Worm (Caenorhabditis elegans) whole organism, L4 larva: ENCODE measurements around the gene abhd-12.

Experiments
- F37D6.2 ChIP-seq: sonication (generic microtip); optimal IDR thresholded peaks from 2 replicates; lab custom pipeline; 2016; ENCODE audit warnings: mild to moderate bottlenecking, missing genetic modification characterization, missing compliant biosample characterization
- F44E2.7 ChIP-seq: fragments of 200-800 bp; sonication (Bioruptor generic); IDR thresholded peaks from 2 replicates; pipeline ENCODE4 v2.1.2; 2022; ENCODE audit warnings: missing genetic modification characterization, missing compliant biosample characterization
- R02D3.7 ChIP-seq: fragments of 150-350 bp; sonication (generic microtip); optimal IDR thresholded peaks from 3 replicates; lab custom pipeline; 2014; ENCODE audit warnings: missing biosample characterization, missing genetic modification characterization
- Y5F2A.4 ChIP-seq: fragments of 200-800 bp; sonication (Bioruptor generic); optimal IDR thresholded peaks from 2 replicates; lab custom pipeline; 2018; ENCODE audit warnings: mild to moderate bottlenecking, missing genetic modification characterization, missing compliant biosample characterization
- Y75B8A.6 ChIP-seq: fragments of 200-800 bp; sonication (Bioruptor generic); IDR thresholded peaks from 2 replicates; pipeline ENCODE4 v1.3.6; 2022; ENCODE audit warnings: missing genetic modification reagents, missing genetic modification characterization, missing compliant biosample characterization
- ZK337.2 ChIP-seq: fragments of 200-800 bp; sonication (Bioruptor generic); IDR thresholded peaks from 2 replicates; pipeline ENCODE4 v1.3.6; 2022; ENCODE audit warnings: missing genetic modification reagents, missing genetic modification characterization, missing compliant biosample characterization
- aha-1 ChIP-seq: fragments of 150-350 bp; peaks from one replicate; lab custom pipeline; 2014; ENCODE audit warnings: missing biosample characterization, missing genetic modification characterization
- arid-1 ChIP-seq: fragments of 200-800 bp; sonication (Bioruptor generic); conservative IDR thresholded peaks from 2 replicates; pipeline ENCODE4 v1.3.6; 2022; ENCODE audit warnings: missing genetic modification reagents, missing genetic modification characterization, missing compliant biosample characterization
- attf-4 ChIP-seq: sonication (generic microtip); optimal IDR thresholded peaks from 3 replicates; lab custom pipeline; 2017; ENCODE audit warnings: missing biosample characterization, missing genetic modification characterization
- ceh-32 ChIP-seq: sonication (generic microtip); optimal IDR thresholded peaks from 2 replicates; lab custom pipeline; 2016; ENCODE audit warnings: mild to moderate bottlenecking, missing genetic modification characterization, missing compliant biosample characterization; ENCODE audit not compliant: poor library complexity
- ceh-62 ChIP-seq: sonication (generic microtip); optimal IDR thresholded peaks from 2 replicates; lab custom pipeline; 2017; ENCODE audit warnings: missing biosample characterization, missing genetic modification characterization
- ces-1 ChIP-seq: fragments of 150-350 bp; sonication (generic microtip); optimal IDR thresholded peaks from 4 replicates; lab custom pipeline; 2014; ENCODE audit warnings: missing biosample characterization, missing genetic modification reagents, missing genetic modification characterization
- cey-2 ChIP-seq: sonication (generic microtip); optimal IDR thresholded peaks from 3 replicates; lab custom pipeline; 2017; ENCODE audit warnings: missing genetic modification characterization, mild to moderate bottlenecking, missing compliant biosample characterization, antibody characterized with exemption, borderline replicate concordance; ENCODE audit not compliant: insufficient read depth
- ctbp-1 ChIP-seq: fragments of 200-800 bp; sonication (Bioruptor generic); IDR thresholded peaks from 2 replicates; pipeline ENCODE4 v1.3.6; 2022; ENCODE audit warnings: missing genetic modification reagents, missing genetic modification characterization, missing compliant biosample characterization
- daf-19 ChIP-seq: fragments of 200-800 bp; sonication (Bioruptor generic); conservative IDR thresholded peaks from 2 replicates; pipeline ENCODE4 v1.3.6; 2022; ENCODE audit warnings: missing genetic modification characterization, missing compliant biosample characterization
- dmd-6 ChIP-seq: fragments of 200-800 bp; sonication (Bioruptor generic); IDR thresholded peaks from 2 replicates; pipeline ENCODE4 v1.3.6; 2022; ENCODE audit warnings: missing genetic modification reagents, missing genetic modification characterization, missing compliant biosample characterization
- dpl-1 ChIP-seq: fragments of 150-350 bp; optimal IDR thresholded peaks from 2 replicates; lab custom pipeline; 2014; ENCODE audit warnings: missing biosample characterization, missing genetic modification reagents, missing genetic modification characterization
- duxl-1 ChIP-seq: sonication (generic microtip); optimal IDR thresholded peaks from 2 replicates; lab custom pipeline; 2016; ENCODE audit warnings: mild to moderate bottlenecking, missing genetic modification characterization, moderate library complexity, missing compliant biosample characterization; ENCODE audit not compliant: poor library complexity
- hif-1 ChIP-seq, 2 experiments: sonication (generic microtip); optimal IDR thresholded peaks; 2 replicates each; lab custom pipeline; 2016 to 2017; ENCODE audit warnings: missing compliant biosample characterization in 2 of 2, missing genetic modification characterization in 2 of 2, missing genetic modification reagents in 2 of 2, missing genotype in 2 of 2, mild to moderate bottlenecking in 1 of 2
- hlh-11 ChIP-seq: fragments of 200-800 bp; sonication (Bioruptor generic); optimal IDR thresholded peaks from 2 replicates; lab custom pipeline; 2018; ENCODE audit warnings: mild to moderate bottlenecking, missing genetic modification characterization, missing compliant biosample characterization
- hlh-30 ChIP-seq: sonication (generic microtip); optimal IDR thresholded peaks from 2 replicates; lab custom pipeline; 2017; ENCODE audit warnings: antibody characterized with exemption, mild to moderate bottlenecking, missing genetic modification characterization, missing compliant biosample characterization; ENCODE audit not compliant: insufficient read depth
- lin-1 ChIP-seq: fragments of 200-800 bp; sonication (Bioruptor generic); IDR thresholded peaks from 2 replicates; pipeline ENCODE4 v1.3.6; 2022; ENCODE audit warnings: missing genetic modification reagents, missing genetic modification characterization, missing compliant biosample characterization
- lin-15B ChIP-seq: fragments of 150-350 bp; sonication (generic microtip); optimal IDR thresholded peaks from 3 replicates; lab custom pipeline; 2014; ENCODE audit warnings: missing biosample characterization, missing genetic modification characterization
- lin-29 ChIP-seq: fragments of 200-800 bp; sonication (Bioruptor generic); IDR thresholded peaks from 2 replicates; pipeline ENCODE4 v1.3.6; 2022; ENCODE audit warnings: missing genetic modification reagents, missing genetic modification characterization, missing compliant biosample characterization
- lin-38 ChIP-seq: fragments of 200-800 bp; sonication (Bioruptor generic); IDR thresholded peaks from 2 replicates; pipeline ENCODE4 v1.3.6; 2022; ENCODE audit warnings: missing genetic modification reagents, missing genetic modification characterization, missing compliant biosample characterization
- lir-3 ChIP-seq: sonication (generic microtip); optimal IDR thresholded peaks from 2 replicates; lab custom pipeline; 2016; ENCODE audit warnings: mild to moderate bottlenecking, missing genetic modification characterization, missing compliant biosample characterization
- lsy-2 ChIP-seq, 2 experiments: fragments of 150-350 bp in 1 of 2; sonication (generic microtip) in 1 of 2; optimal IDR thresholded peaks; 2 replicates each; lab custom pipeline; 2014 to 2017; ENCODE audit warnings: missing biosample characterization in 2 of 2, missing genetic modification characterization in 2 of 2
- mdl-1 ChIP-seq, 2 experiments: fragments of 150-350 bp in 1 of 2; sonication (generic microtip) in 1 of 2; optimal IDR thresholded peaks; 2 replicates each; lab custom pipeline; 2014 to 2017; ENCODE audit warnings: missing biosample characterization in 2 of 2, missing genetic modification characterization in 2 of 2
- mep-1 ChIP-seq: fragments of 150-350 bp; sonication (generic microtip); optimal IDR thresholded peaks from 3 replicates; lab custom pipeline; 2014; ENCODE audit warnings: missing biosample characterization, missing genetic modification characterization
- mes-2 ChIP-seq: sonication (generic microtip); optimal IDR thresholded peaks from 2 replicates; lab custom pipeline; 2016; ENCODE audit warnings: missing genotype, mild to moderate bottlenecking, missing genetic modification characterization, missing compliant biosample characterization; ENCODE audit not compliant: poor library complexity, severe bottlenecking
- mxl-3 ChIP-seq: fragments of 200-800 bp; sonication (Bioruptor generic); optimal IDR thresholded peaks from 2 replicates; lab custom pipeline; 2018; ENCODE audit warnings: mild to moderate bottlenecking, missing genetic modification characterization, missing compliant biosample characterization
- nhr-10 ChIP-seq: fragments of 150-350 bp; optimal IDR thresholded peaks from 2 replicates; lab custom pipeline; 2014; ENCODE audit warnings: missing biosample characterization, missing genetic modification characterization
- nhr-11 ChIP-seq: fragments of 150-350 bp; optimal IDR thresholded peaks from 2 replicates; lab custom pipeline; 2014; ENCODE audit warnings: missing biosample characterization, missing genetic modification characterization
- nhr-25 ChIP-seq: sonication (generic microtip); optimal IDR thresholded peaks from 2 replicates; lab custom pipeline; 2017; ENCODE audit warnings: missing genetic modification characterization, mild to moderate bottlenecking, missing compliant biosample characterization, antibody characterized with exemption, moderate library complexity, borderline replicate concordance; ENCODE audit not compliant: insufficient read depth
- nhr-28 ChIP-seq: fragments of 150-350 bp; optimal IDR thresholded peaks from 2 replicates; lab custom pipeline; 2014; ENCODE audit warnings: missing biosample characterization, missing genetic modification characterization
- nhr-48 ChIP-seq: sonication (generic microtip); optimal IDR thresholded peaks from 2 replicates; lab custom pipeline; 2016; ENCODE audit warnings: mild to moderate bottlenecking, missing genetic modification characterization, missing compliant biosample characterization
- nhr-76 ChIP-seq: fragments of 150-350 bp; optimal IDR thresholded peaks from 2 replicates; lab custom pipeline; 2014; ENCODE audit warnings: missing biosample characterization, missing genetic modification characterization
- rbr-2 ChIP-seq: sonication (generic microtip); optimal IDR thresholded peaks from 2 replicates; lab custom pipeline; 2016; ENCODE audit warnings: missing genotype, missing genetic modification characterization, missing compliant biosample characterization
- tag-97 ChIP-seq: fragments of 200-800 bp; sonication (Bioruptor generic); IDR thresholded peaks from 2 replicates; pipeline ENCODE4 v1.3.6; 2022; ENCODE audit warnings: missing genetic modification characterization, missing compliant biosample characterization
- unc-62 ChIP-seq, 3 experiments: fragments of 150-350 bp in 1 of 3; sonication (generic microtip); optimal IDR thresholded peaks in 2 of 3; peaks in 1 of 3; 1 replicate in 1 of 3; 2 replicates in 2 of 3; lab custom pipeline; 2014 to 2017; ENCODE audit warnings: missing biosample characterization in 3 of 3, missing genetic modification characterization in 3 of 3, missing genetic modification reagents in 3 of 3, missing genotype in 1 of 3
- zip-2 ChIP-seq: fragments of 150-350 bp; optimal IDR thresholded peaks from 2 replicates; lab custom pipeline; 2014; ENCODE audit warnings: missing biosample characterization, missing genetic modification characterization
- ztf-7 ChIP-seq: fragments of 150-350 bp; optimal IDR thresholded peaks from 2 replicates; lab custom pipeline; 2014; ENCODE audit warnings: missing biosample characterization, missing genetic modification characterization

Gene abhd-12

DNA sequence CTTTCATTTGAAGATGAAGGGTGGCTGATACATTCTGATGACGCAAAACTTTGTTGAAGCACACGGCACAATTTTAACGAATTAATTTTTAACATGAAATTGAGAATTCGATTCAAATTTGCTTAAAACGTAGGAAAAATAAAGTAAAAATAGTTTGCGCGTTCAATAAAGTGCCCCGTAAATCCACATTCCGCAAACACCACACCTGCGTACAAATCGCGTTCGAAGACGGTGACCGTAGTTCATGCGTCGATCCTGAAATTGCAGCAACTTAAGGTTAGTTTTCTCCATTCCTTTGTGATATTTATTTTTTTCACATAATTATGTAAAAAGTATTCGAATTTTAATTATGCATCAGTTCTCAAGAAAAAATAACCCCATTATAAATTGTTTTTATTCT, 41.1 kb downstream of the abhd-12 start, which contains the start of gene F43H9.3:
Gene F43H9.3 (minus strand): TSS at position 189 of the 400 bp plus-strand sequence.
- TF ChIP-seq nhr-76 (tag; lab: Kevin White, UChicago) (no peak), arid-1 (GFP tag; lab: Robert Waterston, UW) (no peak), aha-1 (peak; percentile 56), lin-38 (GFP tag; lab: Robert Waterston, UW) (peak; percentile 31; the same call in 1 of the 2 replicates), R02D3.7 (tag; lab: Kevin White, UChicago) (peak; percentile 83), cey-2 (no peak), ceh-32 (tag; lab: Kevin White, UChicago) (no peak), zip-2 (tag; lab: Kevin White, UChicago) (no peak), duxl-1 (tag; lab: Kevin White, UChicago) (no peak), dpl-1 (GFP tag; lab: Kevin White, UChicago) (peak; percentile 38), unc-62 (GFP tag; optimal IDR thresholded peaks at IDR 0.05 in 1 of 2; lab: Kevin White, UChicago) (peak in 1 of 2 experiments; percentile 46), unc-62 (tag; optimal IDR thresholded peaks at IDR 0.05; lab: Kevin White, UChicago) (no peak), lsy-2 (tag; optimal IDR thresholded peaks at IDR 0.05; lab: Kevin White, UChicago) (peak in 1 of 2 experiments; percentile 87), mes-2 (peak; percentile 5)

DNA sequence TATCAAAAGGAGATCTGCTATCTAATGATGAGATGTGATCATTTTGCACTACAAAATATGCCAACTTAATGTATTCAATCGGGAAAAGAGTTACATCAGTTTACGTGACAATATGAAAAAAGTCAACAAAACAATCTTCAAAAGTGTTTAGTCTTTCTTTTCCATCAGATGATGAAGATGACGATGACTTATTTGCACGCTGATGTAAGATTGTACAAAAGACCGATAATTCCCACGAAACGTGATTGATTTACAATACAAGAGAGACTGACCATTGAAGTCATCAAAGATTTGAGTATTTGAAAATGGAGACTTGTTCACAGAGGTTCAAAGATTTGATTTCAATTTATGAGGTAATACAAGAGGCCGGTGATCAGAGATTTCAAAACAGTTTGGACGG, 41.6 kb downstream of the abhd-12 start:
- peak; percentile 23 for TF ChIP-seq hlh-30 (tag; lab: Kevin White, UChicago)
- TF ChIP-seq nhr-11 (tag; lab: Kevin White, UChicago), result no peak
- TF ChIP-seq hif-1 (tag; optimal IDR thresholded peaks at IDR 0.05; lab: Kevin White, UChicago), result peak in 1 of 2 experiments; percentile 43
- TF ChIP-seq nhr-28, result peak; percentile 64
- peak; percentile 83 for TF ChIP-seq ztf-7 (tag; lab: Kevin White, UChicago)
- TF ChIP-seq rbr-2 (tag; lab: Kevin White, UChicago), result no peak
- no peak for TF ChIP-seq attf-4 (tag; lab: Kevin White, UChicago)

DNA sequence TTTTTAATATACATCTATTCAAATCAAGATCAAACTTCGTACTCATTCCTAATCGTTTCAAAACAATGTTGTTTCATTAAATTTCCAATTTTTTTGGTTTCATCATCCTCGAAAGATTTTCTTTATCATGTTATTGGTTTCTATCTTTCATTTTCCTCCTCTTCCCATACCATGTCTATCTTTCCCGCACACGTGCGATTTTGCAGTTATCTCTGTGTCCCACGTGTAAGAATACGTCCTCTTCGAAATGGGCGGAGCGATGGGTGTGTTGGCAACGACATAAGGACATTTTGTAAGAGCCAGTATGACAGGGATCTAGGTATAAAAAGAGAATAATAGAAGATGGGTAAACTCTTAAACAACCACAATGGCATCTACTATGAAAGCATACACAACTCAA, 42.7 kb downstream of the abhd-12 start, which contains the start of gene F43H9.4:
Gene F43H9.4 (plus strand): TSS at position 366 of the 400 bp plus-strand sequence.
- peak; percentile 73 for TF ChIP-seq nhr-48
- TF ChIP-seq Y5F2A.4, result no peak
- TF ChIP-seq lir-3 (tag; lab: Kevin White, UChicago), result no peak
- TF ChIP-seq hlh-30 (tag; lab: Kevin White, UChicago), result peak; percentile 55
- peak; percentile 9 for TF ChIP-seq mep-1
- peak; percentile 79 to 89 for TF ChIP-seq mdl-1 (tag; optimal IDR thresholded peaks at IDR 0.05; lab: Kevin White, UChicago)
- peak; percentile 86 for TF ChIP-seq cey-2
- peak; percentile 99 for TF ChIP-seq mxl-3 (GFP tag; lab: Kevin White, UChicago)
- peak; percentile 51 for TF ChIP-seq hlh-11 (tag; lab: Kevin White, UChicago)
- peak; percentile 76 for TF ChIP-seq dmd-6 (GFP tag; lab: Robert Waterston, UW)
- peak; percentile 71 for TF ChIP-seq aha-1
- no peak for TF ChIP-seq daf-19 (GFP tag; lab: Robert Waterston, UW)
- peak; percentile 75 for TF ChIP-seq nhr-28
- no peak for TF ChIP-seq F37D6.2 (tag; lab: Kevin White, UChicago)
- TF ChIP-seq unc-62 (GFP tag; optimal IDR thresholded peaks at IDR 0.05 in 1 of 2; lab: Kevin White, UChicago), result peak in 1 of 2 experiments; percentile 99
- no peak for TF ChIP-seq unc-62 (tag; optimal IDR thresholded peaks at IDR 0.05; lab: Kevin White, UChicago)

DNA sequence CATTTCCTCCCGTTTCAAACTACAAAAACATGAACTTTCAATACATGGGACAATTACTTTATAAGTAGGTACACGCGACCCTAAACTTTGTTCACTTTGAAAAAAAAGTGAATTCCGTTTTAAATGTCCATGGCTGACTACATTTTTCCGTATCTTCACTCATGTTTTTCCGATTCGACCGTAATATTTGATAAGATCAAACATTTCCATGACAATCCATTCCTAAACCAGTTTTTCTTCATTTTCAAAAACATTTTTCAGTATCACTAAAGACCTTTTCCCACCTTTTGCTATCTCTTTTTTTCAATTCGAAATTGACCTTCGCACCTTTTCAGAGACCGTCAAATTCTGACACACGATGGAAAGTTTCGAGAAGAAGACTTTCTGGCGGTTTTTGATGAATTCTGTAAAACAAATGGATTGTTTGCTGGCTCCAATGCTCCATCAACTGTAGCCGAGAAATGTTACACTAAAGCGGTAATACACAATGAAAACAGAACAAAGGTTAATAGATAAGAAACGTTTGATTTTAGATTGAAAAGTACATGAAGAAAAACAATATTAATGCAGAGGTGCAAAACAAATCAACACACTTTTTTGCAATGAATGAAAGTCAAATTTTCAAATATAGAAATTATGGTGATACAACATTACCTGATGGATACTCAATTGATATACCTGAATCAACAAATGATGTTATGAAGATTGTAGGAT, 43.9 kb downstream of the abhd-12 start:
- TF ChIP-seq F44E2.7 (GFP tag; lab: Robert Waterston, UW) (no peak), arid-1 (GFP tag; lab: Robert Waterston, UW) (no peak), mxl-3 (GFP tag; lab: Kevin White, UChicago) (no peak), nhr-48 (peak; percentile 18), ces-1 (no peak), zip-2 (tag; lab: Kevin White, UChicago) (no peak), ceh-62 (tag; lab: Kevin White, UChicago) (no peak), tag-97 (GFP tag; lab: Robert Waterston, UW) (no peak), ZK337.2 (GFP tag; lab: Robert Waterston, UW) (no peak), nhr-28 (peak; percentile 60), lin-29 (GFP tag; lab: Robert Waterston, UW) (no peak), lin-15B (tag; lab: Kevin White, UChicago) (no peak), hlh-30 (tag; lab: Kevin White, UChicago) (no peak), nhr-10 (tag; lab: Kevin White, UChicago) (no peak), nhr-25 (no peak), ctbp-1 (GFP tag; lab: Robert Waterston, UW) (no peak), Y75B8A.6 (0 out of 2 replicates have a peak, but pooled peaks have one; percentile 26), hif-1 (tag; optimal IDR thresholded peaks at IDR 0.05; lab: Kevin White, UChicago) (no peak), lin-1 (GFP tag; lab: Robert Waterston, UW) (no peak)
